Worm (Caenorhabditis elegans): Measurements from ENCODE around the gene clec-31.

ce11 chrV:16832865-16833264 lies 25.0 kb downstream of the clec-31 start, which contains the start of gene phy-3:
- TF ChIP-seq ztf-11 (tag; optimal IDR thresholded peaks at IDR 0.05) (no peak), eor-1 (tag; optimal IDR thresholded peaks at IDR 0.05) (no peak), nhr-11 (tag; optimal IDR thresholded peaks at IDR 0.05) (no peak), snpc-4 (tag; optimal IDR thresholded peaks at IDR 0.05) (no peak), ceh-28 (tag; optimal IDR thresholded peaks at IDR 0.05) (no peak), R02D3.7 (tag; optimal IDR thresholded peaks at IDR 0.05) (no peak), skn-1 (tag; optimal IDR thresholded peaks at IDR 0.05) (no peak), jun-1 (tag; optimal IDR thresholded peaks at IDR 0.05) (no peak), ztf-4 (tag; optimal IDR thresholded peaks at IDR 0.05) (no peak)

All from whole organism, L3 larva.